Worm (Caenorhabditis elegans) whole organism, mixed stage, embryonic: ENCODE measurements around the gene mls-1.

Source experiments
- drap-1 ChIP-seq: fragments of 200-800 bp; sonication (Bioruptor generic); optimal IDR thresholded peaks from 3 replicates; lab custom pipeline; 2018; ENCODE audit warnings: mild to moderate bottlenecking, missing genetic modification characterization, missing compliant biosample characterization
- elt-3 ChIP-seq: fragments of 150-350 bp; optimal IDR thresholded peaks from 2 replicates; lab custom pipeline; 2014; ENCODE audit warnings: missing biosample characterization, missing genetic modification characterization
- hlh-1 ChIP-seq: fragments of 150-350 bp; optimal IDR thresholded peaks from 2 replicates; lab custom pipeline; 2014; ENCODE audit warnings: missing biosample characterization, missing genetic modification reagents, missing genetic modification characterization
- lsy-2 ChIP-seq: fragments of 150-350 bp; optimal IDR thresholded peaks from 2 replicates; lab custom pipeline; 2014; ENCODE audit warnings: missing biosample characterization, missing genetic modification characterization
- mab-5 ChIP-seq: fragments of 150-350 bp; optimal IDR thresholded peaks from 2 replicates; lab custom pipeline; 2014; ENCODE audit warnings: missing biosample characterization, missing genetic modification characterization
- mep-1 ChIP-seq: fragments of 150-350 bp; optimal IDR thresholded peaks from 2 replicates; lab custom pipeline; 2017; ENCODE audit warnings: missing biosample characterization, missing genetic modification reagents, missing genetic modification characterization, inconsistent platforms
- nhr-12 ChIP-seq: fragments of 150-350 bp; optimal IDR thresholded peaks from 2 replicates; lab custom pipeline; 2014; ENCODE audit warnings: missing biosample characterization, missing genetic modification characterization
- pha-4 ChIP-seq: fragments of 150-350 bp; optimal IDR thresholded peaks from 2 replicates; lab custom pipeline; 2018; ENCODE audit warnings: missing biosample characterization, missing genetic modification reagents, missing genetic modification characterization
- snpc-4 ChIP-seq: fragments of 150-350 bp; optimal IDR thresholded peaks from 2 replicates; lab custom pipeline; 2014; ENCODE audit warnings: missing biosample characterization, missing genetic modification characterization
- sptf-1 ChIP-seq: sonication (generic microtip); optimal IDR thresholded peaks from 2 replicates; lab custom pipeline; 2017; ENCODE audit warnings: mild to moderate bottlenecking, missing genetic modification characterization, moderate library complexity, missing compliant biosample characterization
- tbx-8 ChIP-seq: fragments of 200-800 bp; sonication (Bioruptor generic); optimal IDR thresholded peaks from 2 replicates; lab custom pipeline; 2018; ENCODE audit warnings: mild to moderate bottlenecking, missing genetic modification characterization, moderate library complexity, missing compliant biosample characterization
- unc-62 ChIP-seq: fragments of 150-350 bp; optimal IDR thresholded peaks from 2 replicates; lab custom pipeline; 2014; ENCODE audit warnings: missing biosample characterization, missing genetic modification reagents, missing genetic modification characterization

DNA sequence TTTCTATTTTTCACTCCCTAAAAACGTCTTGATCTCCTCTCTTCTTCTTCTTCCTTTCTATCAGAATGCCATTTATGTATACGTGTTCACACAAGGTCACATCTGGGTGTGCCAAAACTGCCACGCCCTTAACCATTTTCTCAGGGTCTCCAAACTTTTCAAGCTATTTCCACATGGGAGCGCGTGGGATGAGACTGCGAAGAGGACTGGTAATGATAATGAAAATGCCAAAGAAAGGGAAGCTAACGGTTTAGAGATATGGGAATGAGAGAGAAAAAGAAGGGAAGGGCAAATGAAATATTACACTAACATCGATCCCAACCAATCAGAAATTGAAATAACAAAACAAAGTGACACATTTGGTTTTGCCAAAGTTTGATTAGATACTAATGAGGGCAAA is 28.2 kb downstream of the mls-1 start:
- TF ChIP-seq mep-1 (no peak), nhr-12 (tag; lab: Kevin White, UChicago) (no peak), drap-1 (GFP tag; lab: Kevin White, UChicago) (no peak), tbx-8 (GFP tag; lab: Kevin White, UChicago) (no peak), unc-62 (GFP tag; lab: Kevin White, UChicago) (no peak), lsy-2 (tag; lab: Kevin White, UChicago) (no peak), snpc-4 (tag; lab: Kevin White, UChicago) (no peak), mab-5 (tag; lab: Kevin White, UChicago) (no peak), pha-4 (tag; lab: Kevin White, UChicago) (no peak), sptf-1 (tag; lab: Kevin White, UChicago) (no peak), hlh-1 (tag; lab: Kevin White, UChicago) (no peak), elt-3 (tag; lab: Kevin White, UChicago) (no peak)
